Worm (Caenorhabditis elegans) whole organism, late embryonic: ENCODE results near the gene F52E1.2.

Experiments
- C08G9.2 ChIP-seq: sonication (generic microtip); optimal IDR thresholded peaks from 2 replicates; lab custom pipeline; 2016; ENCODE audit warnings: mild to moderate bottlenecking, missing genetic modification characterization, moderate library complexity, missing compliant biosample characterization
- F13H6.1 ChIP-seq: sonication (generic microtip); optimal IDR thresholded peaks from 2 replicates; lab custom pipeline; 2016; ENCODE audit warnings: missing genetic modification characterization, missing compliant biosample characterization
- ceh-30 ChIP-seq: fragments of 150-350 bp; optimal IDR thresholded peaks from 2 replicates; lab custom pipeline; 2014; ENCODE audit warnings: missing biosample characterization, missing genetic modification characterization
- ceh-6 ChIP-seq: fragments of 200-800 bp; sonication (Bioruptor generic); optimal IDR thresholded peaks from 2 replicates; lab custom pipeline; 2018; ENCODE audit warnings: mild to moderate bottlenecking, missing genetic modification characterization, missing compliant biosample characterization
- nhr-11 ChIP-seq: fragments of 150-350 bp; optimal IDR thresholded peaks from 2 replicates; lab custom pipeline; 2014; ENCODE audit warnings: missing biosample characterization, missing genetic modification characterization
- pag-3 ChIP-seq: sonication (generic microtip); optimal IDR thresholded peaks from 2 replicates; lab custom pipeline; 2016; ENCODE audit warnings: missing compliant biosample characterization, missing genetic modification characterization, borderline replicate concordance
- pqm-1 ChIP-seq: sonication (generic microtip); optimal IDR thresholded peaks from 2 replicates; lab custom pipeline; 2016; ENCODE audit warnings: missing genetic modification characterization, missing compliant biosample characterization
- pros-1 ChIP-seq: fragments of 150-350 bp; optimal IDR thresholded peaks from 2 replicates; lab custom pipeline; 2014; ENCODE audit warnings: missing biosample characterization, missing genetic modification reagents, missing genetic modification characterization

ce11 chrV:8384809-8385208 is 25.6 kb upstream of the F52E1.2 start:
- no peak for TF ChIP-seq ceh-30 (tag; lab: Kevin White, UChicago)
- no peak for TF ChIP-seq nhr-11 (tag; lab: Kevin White, UChicago)
- TF ChIP-seq pros-1 (tag; lab: Kevin White, UChicago) = no peak
- no peak for TF ChIP-seq pqm-1 (tag; lab: Kevin White, UChicago)
- no peak for TF ChIP-seq C08G9.2 (tag; lab: Kevin White, UChicago)
- no peak for TF ChIP-seq ceh-6 (GFP tag; lab: Kevin White, UChicago)
- no peak for TF ChIP-seq pag-3 (tag; lab: Kevin White, UChicago)
- TF ChIP-seq F13H6.1 = no peak
